Worm (Caenorhabditis elegans) whole organism, young adult: ENCODE measurements around the gene Y39A3B.8.
A peak's percentile ranks its signal among the peaks of the same experiment; 100 is the strongest.

Experiments
- B0019.2 ChIP-seq: fragments of 200-800 bp; sonication (Bioruptor generic); conservative IDR thresholded peaks from 2 replicates; pipeline ENCODE4 v1.3.6; 2022; ENCODE audit warnings: missing genetic modification reagents, missing genetic modification characterization, missing compliant biosample characterization
- B0336.3 ChIP-seq: fragments of 200-800 bp; sonication (Bioruptor generic); IDR thresholded peaks from 2 replicates; pipeline ENCODE4 v1.3.6; 2022; ENCODE audit warnings: missing genetic modification characterization, missing compliant biosample characterization
- C06A6.2 ChIP-seq: fragments of 200-800 bp; sonication (Bioruptor generic); conservative IDR thresholded peaks from 2 replicates; pipeline ENCODE4 v1.3.6; 2022; ENCODE audit warnings: missing genetic modification characterization, missing compliant biosample characterization
- C17E4.6 ChIP-seq: fragments of 200-800 bp; sonication (Bioruptor generic); IDR thresholded peaks from 2 replicates; pipeline ENCODE4 v1.3.6; 2022; ENCODE audit warnings: missing genetic modification reagents, missing genetic modification characterization, missing compliant biosample characterization
- F23B12.7 ChIP-seq: sonication (generic microtip); optimal IDR thresholded peaks from 2 replicates; lab custom pipeline; 2017; ENCODE audit warnings: missing genetic modification characterization, mild to moderate bottlenecking, missing compliant biosample characterization, antibody characterized with exemption, moderate library complexity; ENCODE audit not compliant: insufficient read depth
- F52B5.7 ChIP-seq: sonication (generic microtip); optimal IDR thresholded peaks from 2 replicates; lab custom pipeline; 2016; ENCODE audit warnings: mild to moderate bottlenecking, missing genetic modification characterization, missing compliant biosample characterization
- F55B11.4 ChIP-seq: sonication (generic microtip); optimal IDR thresholded peaks from 2 replicates; lab custom pipeline; 2016; ENCODE audit warnings: missing compliant biosample characterization, missing genetic modification characterization, borderline replicate concordance; ENCODE audit not compliant: insufficient read depth
- T07F8.4 ChIP-seq: sonication (generic microtip); optimal IDR thresholded peaks from 2 replicates; lab custom pipeline; 2016; ENCODE audit warnings: mild to moderate bottlenecking, missing genetic modification characterization, moderate library complexity, missing compliant biosample characterization
- T26A5.8 ChIP-seq: sonication (generic microtip); optimal IDR thresholded peaks from 2 replicates; lab custom pipeline; 2016; ENCODE audit warnings: missing genetic modification characterization, missing compliant biosample characterization
- Y53F4B.3 ChIP-seq: fragments of 200-800 bp; sonication (Bioruptor generic); IDR thresholded peaks from 2 replicates; pipeline ENCODE4 v1.3.6; 2022; ENCODE audit warnings: missing genetic modification reagents, missing genetic modification characterization, missing compliant biosample characterization
- Y53G8AR.9 ChIP-seq: fragments of 200-800 bp; sonication (Bioruptor generic); conservative IDR thresholded peaks from 2 replicates; pipeline ENCODE4 v1.3.6; 2022; ENCODE audit warnings: missing genetic modification reagents, missing genetic modification characterization, missing compliant biosample characterization
- Y56A3A.18 ChIP-seq: fragments of 200-800 bp; sonication (Bioruptor generic); IDR thresholded peaks from 2 replicates; pipeline ENCODE4 v1.3.6; 2022; ENCODE audit warnings: missing genetic modification reagents, missing genetic modification characterization, missing compliant biosample characterization
- Y79H2A.3 ChIP-seq: fragments of 200-800 bp; sonication (Bioruptor generic); conservative IDR thresholded peaks from 2 replicates; pipeline ENCODE4 v1.3.6; 2022; ENCODE audit warnings: missing genetic modification reagents, missing genetic modification characterization, missing compliant biosample characterization
- Y95B8A.8 ChIP-seq: fragments of 200-800 bp; sonication (Bioruptor generic); IDR thresholded peaks from 2 replicates; pipeline ENCODE4 v1.3.6; 2022; ENCODE audit warnings: missing genetic modification reagents, missing genetic modification characterization, missing compliant biosample characterization
- ZK185.1 ChIP-seq: sonication (generic microtip); optimal IDR thresholded peaks from 2 replicates; lab custom pipeline; 2016; ENCODE audit warnings: mild to moderate bottlenecking, missing genetic modification characterization, missing compliant biosample characterization; ENCODE audit not compliant: poor library complexity, severe bottlenecking
- akir-1 ChIP-seq: fragments of 200-800 bp; sonication (Bioruptor generic); optimal IDR thresholded peaks from 2 replicates; lab custom pipeline; 2018; ENCODE audit warnings: mild to moderate bottlenecking, missing genetic modification characterization, moderate library complexity, missing compliant biosample characterization
- aptf-2 ChIP-seq: fragments of 200-800 bp; sonication (Bioruptor generic); conservative IDR thresholded peaks from 2 replicates; pipeline ENCODE4 v1.3.6; 2022; ENCODE audit warnings: missing genetic modification reagents, missing genetic modification characterization, missing compliant biosample characterization
- atf-7 ChIP-seq: sonication (generic microtip); optimal IDR thresholded peaks from 2 replicates; lab custom pipeline; 2017; ENCODE audit warnings: mild to moderate bottlenecking, missing genetic modification characterization, missing compliant biosample characterization
- athp-1 ChIP-seq: sonication (generic microtip); optimal IDR thresholded peaks from 2 replicates; lab custom pipeline; 2017; ENCODE audit warnings: mild to moderate bottlenecking, missing genetic modification characterization, missing compliant biosample characterization
- bed-1 ChIP-seq: fragments of 200-800 bp; sonication (Bioruptor generic); IDR thresholded peaks from 2 replicates; pipeline ENCODE4 v1.3.6; 2022; ENCODE audit warnings: missing genetic modification reagents, missing genetic modification characterization, missing compliant biosample characterization
- ccch-3 ChIP-seq: fragments of 200-800 bp; sonication (Bioruptor generic); optimal IDR thresholded peaks from 2 replicates; lab custom pipeline; 2018; ENCODE audit warnings: mild to moderate bottlenecking, missing genetic modification characterization, missing compliant biosample characterization
- cebp-2 ChIP-seq: fragments of 200-800 bp; sonication (Bioruptor generic); IDR thresholded peaks from 2 replicates; pipeline ENCODE4 v1.3.6; 2022; ENCODE audit warnings: missing genetic modification characterization, missing compliant biosample characterization
- ceh-79 ChIP-seq: sonication (generic microtip); optimal IDR thresholded peaks from 2 replicates; lab custom pipeline; 2017; ENCODE audit warnings: mild to moderate bottlenecking, missing genetic modification characterization, missing compliant biosample characterization
- dpff-1 ChIP-seq: sonication (generic microtip); optimal IDR thresholded peaks from 2 replicates; lab custom pipeline; 2017; ENCODE audit warnings: mild to moderate bottlenecking, missing genetic modification characterization, missing compliant biosample characterization
- dpl-1 ChIP-seq: fragments of 150-350 bp; optimal IDR thresholded peaks from 2 replicates; lab custom pipeline; 2014; ENCODE audit warnings: missing biosample characterization, missing genetic modification reagents, missing genetic modification characterization
- efl-1 ChIP-seq: fragments of 150-350 bp; optimal IDR thresholded peaks from 2 replicates; lab custom pipeline; 2014; ENCODE audit warnings: missing biosample characterization, missing genetic modification reagents, missing genetic modification characterization
- egrh-3 ChIP-seq: fragments of 200-800 bp; sonication (Bioruptor generic); IDR thresholded peaks from 2 replicates; pipeline ENCODE4 v1.3.6; 2022; ENCODE audit warnings: missing genetic modification reagents, missing genetic modification characterization, missing compliant biosample characterization
- hlh-26 ChIP-seq: fragments of 200-800 bp; sonication (Bioruptor generic); conservative IDR thresholded peaks from 2 replicates; pipeline ENCODE4 v1.3.6; 2022; ENCODE audit warnings: missing genetic modification reagents, missing genetic modification characterization, missing compliant biosample characterization
- hmg-20 ChIP-seq: fragments of 200-800 bp; sonication (Bioruptor generic); IDR thresholded peaks from 2 replicates; pipeline ENCODE4 v1.3.6; 2022; ENCODE audit warnings: missing genetic modification reagents, missing genetic modification characterization, missing compliant biosample characterization
- hsf-1 ChIP-seq: fragments of 200-800 bp; sonication (Bioruptor generic); IDR thresholded peaks from 2 replicates; pipeline ENCODE4 v1.3.6; 2022; ENCODE audit warnings: missing genetic modification reagents, missing genetic modification characterization, missing compliant biosample characterization
- let-607 ChIP-seq, 2 experiments: fragments of 200-800 bp in 1 of 2; sonication (Bioruptor generic) in 1 of 2; sonication (generic microtip) in 1 of 2; optimal IDR thresholded peaks; 2 replicates each; lab custom pipeline; 2016 to 2018; ENCODE audit warnings: mild to moderate bottlenecking in 2 of 2, missing compliant biosample characterization in 2 of 2, missing genetic modification characterization in 2 of 2, moderate library complexity in 2 of 2, missing genotype in 1 of 2
- lin-26 ChIP-seq: fragments of 200-800 bp; sonication (Bioruptor generic); IDR thresholded peaks from 2 replicates; pipeline ENCODE4 v1.3.6; 2022; ENCODE audit warnings: missing genetic modification reagents, missing genetic modification characterization, missing compliant biosample characterization
- madf-10 ChIP-seq: sonication (generic microtip); optimal IDR thresholded peaks from 2 replicates; lab custom pipeline; 2016; ENCODE audit warnings: mild to moderate bottlenecking, missing genetic modification characterization, missing compliant biosample characterization
- mel-28 ChIP-seq: sonication (generic microtip); optimal IDR thresholded peaks from 2 replicates; lab custom pipeline; 2016; ENCODE audit warnings: borderline replicate concordance, mild to moderate bottlenecking, missing genetic modification characterization, missing compliant biosample characterization
- mxl-1 ChIP-seq: sonication (generic microtip); optimal IDR thresholded peaks from 2 replicates; lab custom pipeline; 2016; ENCODE audit warnings: missing genetic modification characterization, missing compliant biosample characterization
- nfya-1 ChIP-seq: sonication (generic microtip); optimal IDR thresholded peaks from 2 replicates; lab custom pipeline; 2017; ENCODE audit warnings: antibody characterized with exemption, missing compliant biosample characterization, missing genetic modification characterization, borderline replicate concordance; ENCODE audit not compliant: insufficient read depth
- nhr-27 ChIP-seq: fragments of 200-800 bp; sonication (Bioruptor generic); optimal IDR thresholded peaks from 2 replicates; lab custom pipeline; 2018; ENCODE audit warnings: mild to moderate bottlenecking, missing genetic modification characterization, moderate library complexity, missing compliant biosample characterization
- rec-8 ChIP-seq, 2 experiments: sonication (generic microtip); optimal IDR thresholded peaks; 2 replicates each; lab custom pipeline; 2016; ENCODE audit warnings: mild to moderate bottlenecking in 2 of 2, missing genetic modification characterization in 2 of 2, missing genetic modification reagents in 2 of 2, missing genotype in 2 of 2, missing biosample characterization in 1 of 2, missing compliant biosample characterization in 1 of 2, moderate library complexity in 1 of 2
- rpc-1 ChIP-seq, 2 experiments: fragments of 150-350 bp in 1 of 2; sonication (generic microtip) in 1 of 2; optimal IDR thresholded peaks; 2 replicates each; lab custom pipeline; 2014 to 2018; ENCODE audit warnings: missing biosample characterization in 1 of 2, missing genetic modification characterization in 1 of 2, missing genetic modification reagents in 1 of 2, missing genotype in 1 of 2
- sea-2 ChIP-seq: fragments of 200-800 bp; sonication (Bioruptor generic); IDR thresholded peaks from 2 replicates; pipeline ENCODE4 v1.3.6; 2022; ENCODE audit warnings: missing genetic modification characterization, missing compliant biosample characterization
- snpc-1.1 ChIP-seq: sonication (generic microtip); optimal IDR thresholded peaks from 2 replicates; lab custom pipeline; 2017; ENCODE audit warnings: missing genetic modification characterization, mild to moderate bottlenecking, missing compliant biosample characterization, antibody characterized with exemption, moderate library complexity, missing genotype, missing genetic modification reagents; ENCODE audit not compliant: insufficient read depth
- sptf-2 ChIP-seq: fragments of 200-800 bp; sonication (Bioruptor generic); optimal IDR thresholded peaks from 2 replicates; lab custom pipeline; 2018; ENCODE audit warnings: mild to moderate bottlenecking, missing genetic modification characterization, missing compliant biosample characterization
- tbp1 ChIP-seq: fragments of 200-800 bp; sonication (Bioruptor generic); optimal IDR thresholded peaks from 2 replicates; lab custom pipeline; 2018; ENCODE audit warnings: mild to moderate bottlenecking, missing genetic modification characterization, missing compliant biosample characterization
- tbx-9 ChIP-seq: sonication (generic microtip); optimal IDR thresholded peaks from 2 replicates; lab custom pipeline; 2016; ENCODE audit warnings: borderline replicate concordance, missing genetic modification characterization, inconsistent platforms, missing compliant biosample characterization
- unc-130 ChIP-seq: sonication (generic microtip); optimal IDR thresholded peaks from 2 replicates; lab custom pipeline; 2016; ENCODE audit warnings: missing genetic modification reagents, missing genetic modification characterization, missing compliant biosample characterization
- ztf-18 ChIP-seq: sonication (generic microtip); optimal IDR thresholded peaks from 2 replicates; lab custom pipeline; 2016; ENCODE audit warnings: missing genotype, mild to moderate bottlenecking, missing genetic modification characterization, missing compliant biosample characterization
- ztf-25 ChIP-seq: fragments of 200-800 bp; sonication (Bioruptor generic); IDR thresholded peaks from 2 replicates; pipeline ENCODE4 v1.3.6; 2022; ENCODE audit warnings: missing genetic modification reagents, missing genetic modification characterization, missing compliant biosample characterization
- ztf-26 ChIP-seq: sonication (generic microtip); optimal IDR thresholded peaks from 2 replicates; lab custom pipeline; 2017; ENCODE audit warnings: missing genetic modification characterization, missing compliant biosample characterization

Gene Y39A3B.8

DNA sequence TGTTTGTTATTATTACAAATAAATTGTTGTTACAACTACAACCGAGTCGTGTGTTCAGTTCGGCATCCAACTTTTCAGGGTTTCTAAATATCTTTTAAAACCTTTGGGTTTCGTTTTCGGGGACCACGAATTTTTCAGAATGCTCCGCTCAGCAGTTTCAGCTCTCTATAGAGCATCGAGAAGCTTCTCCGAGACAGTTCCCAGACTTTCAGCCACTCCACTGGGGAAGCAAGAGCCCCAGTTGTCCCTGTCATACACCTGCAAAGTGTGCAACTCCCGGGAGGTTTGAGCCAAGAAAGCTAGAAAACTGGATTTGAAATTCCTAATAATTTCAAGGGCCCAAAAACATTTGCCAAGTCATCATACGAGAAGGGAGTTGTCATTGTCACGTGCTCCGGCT lies 36.4 kb upstream of the Y39A3B.8 start, which contains the start of gene F53A3.7 (continued):
- no peak for TF ChIP-seq nfya-1
- no peak for TF ChIP-seq C17E4.6 (GFP tag; lab: Robert Waterston, UW)
- no peak for TF ChIP-seq Y79H2A.3 (GFP tag; lab: Robert Waterston, UW)
- TF ChIP-seq sptf-2 (GFP tag; lab: Kevin White, UChicago), result no peak
- peak; percentile 53; the same call in 1 of the 2 replicates for TF ChIP-seq Y56A3A.18 (GFP tag; lab: Robert Waterston, UW)
- peak; percentile 41 for TF ChIP-seq unc-130 (GFP tag; lab: Kevin White, UChicago)
- TF ChIP-seq madf-10, result no peak
- TF ChIP-seq T26A5.8 (tag; lab: Kevin White, UChicago), result peak; percentile 4
- no peak for TF ChIP-seq ccch-3
- TF ChIP-seq let-607 (tag; optimal IDR thresholded peaks at IDR 0.05; lab: Kevin White, UChicago), result no peak
- no peak for TF ChIP-seq nhr-27 (tag; lab: Kevin White, UChicago)
- no peak for TF ChIP-seq Y53F4B.3 (GFP tag; lab: Robert Waterston, UW)
- peak; percentile 70; the same call in 1 of the 2 replicates for TF ChIP-seq hsf-1 (GFP tag; lab: Robert Waterston, UW)
- TF ChIP-seq C06A6.2 (GFP tag; lab: Robert Waterston, UW), result no peak
- TF ChIP-seq B0019.2 (GFP tag; lab: Robert Waterston, UW), result no peak
- TF ChIP-seq hlh-26 (GFP tag; lab: Robert Waterston, UW), result no peak
- no peak for TF ChIP-seq akir-1
- TF ChIP-seq snpc-1.1 (tag; lab: Kevin White, UChicago), result no peak
- TF ChIP-seq ZK185.1 (tag; lab: Kevin White, UChicago), result no peak
- no peak for TF ChIP-seq ztf-25 (GFP tag; lab: Robert Waterston, UW)
- TF ChIP-seq F23B12.7 (tag; lab: Kevin White, UChicago), result no peak
- TF ChIP-seq aptf-2, result no peak
- no peak for TF ChIP-seq ztf-26
- TF ChIP-seq T07F8.4, result no peak
- TF ChIP-seq tbx-9 (tag; lab: Kevin White, UChicago), result no peak
- no peak for TF ChIP-seq F55B11.4 (tag; lab: Kevin White, UChicago)
- no peak for TF ChIP-seq bed-1 (GFP tag; lab: Robert Waterston, UW)
- TF ChIP-seq athp-1 (tag; lab: Kevin White, UChicago), result no peak
- TF ChIP-seq mel-28, result no peak
- no peak for TF ChIP-seq efl-1 (GFP tag; lab: Kevin White, UChicago)
- no peak for TF ChIP-seq ztf-18 (tag; lab: Kevin White, UChicago)
- no peak for TF ChIP-seq F52B5.7 (tag; lab: Kevin White, UChicago)
- peak; percentile 17 for TF ChIP-seq tbp1 (GFP tag; lab: Kevin White, UChicago)
- TF ChIP-seq Y95B8A.8, result no peak
- no peak for TF ChIP-seq lin-26
- TF ChIP-seq hmg-20 (GFP tag; lab: Robert Waterston, UW), result no peak
- TF ChIP-seq dpl-1, result no peak
- peak; percentile 10 for TF ChIP-seq ceh-79 (tag; lab: Kevin White, UChicago)
- TF ChIP-seq mxl-1 (tag; lab: Kevin White, UChicago), result no peak
- peak; percentile 50 for TF ChIP-seq atf-7 (tag; lab: Kevin White, UChicago)
- TF ChIP-seq Y53G8AR.9 (GFP tag; lab: Robert Waterston, UW), result peak; percentile 69; the same call in 1 of the 2 replicates
- peak; percentile 89 for TF ChIP-seq B0336.3 (GFP tag; lab: Robert Waterston, UW)
- TF ChIP-seq cebp-2 (GFP tag; lab: Robert Waterston, UW), result no peak
- TF ChIP-seq rpc-1 (optimal IDR thresholded peaks at IDR 0.05; lab: Kevin White, UChicago), result no peak
- TF ChIP-seq rpc-1 (tag; optimal IDR thresholded peaks at IDR 0.05; lab: Kevin White, UChicago), result no peak
- no peak for TF ChIP-seq rec-8 (tag; optimal IDR thresholded peaks at IDR 0.05; lab: Kevin White, UChicago)
- TF ChIP-seq egrh-3 (GFP tag; lab: Robert Waterston, UW), result no peak
- no peak for TF ChIP-seq dpff-1 (tag; lab: Kevin White, UChicago)
- TF ChIP-seq sea-2 (GFP tag; lab: Robert Waterston, UW), result no peak
